Fruit fly (Drosophila melanogaster): ENCODE data around the gene Rhp.

DNA sequence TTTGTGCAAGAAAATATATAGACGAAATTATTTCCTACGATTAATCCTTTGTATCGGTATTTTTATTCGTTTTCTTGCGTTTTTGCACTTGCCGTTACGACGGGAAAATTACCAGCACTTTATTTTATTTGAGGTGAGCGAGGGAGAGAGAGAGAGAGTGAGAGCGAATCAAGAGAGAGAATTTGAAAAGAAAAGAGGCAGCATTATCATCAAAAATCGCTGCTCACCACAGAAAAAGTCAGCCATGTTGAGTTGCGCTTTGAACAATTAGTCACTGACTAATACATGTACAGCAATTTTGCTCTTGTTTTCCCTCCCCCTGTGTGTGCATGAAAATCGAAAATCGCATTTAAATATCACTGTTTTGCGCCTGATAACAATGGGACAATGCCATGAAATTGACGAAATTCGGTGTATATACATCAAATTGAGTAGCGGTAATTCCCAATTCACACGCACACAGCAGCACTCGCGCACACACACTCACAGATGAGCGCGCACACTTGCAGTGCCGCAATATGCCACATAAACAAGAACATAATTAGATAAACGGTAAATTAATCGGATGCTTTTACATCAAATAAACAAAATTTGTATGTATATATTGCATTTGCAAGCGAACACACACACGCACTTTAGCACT is 46.0 kb downstream of the Rhp start:
- TF ChIP-seq rn (GFP tag; IDR thresholded peaks at IDR 0.05) (no peak), EcR (GFP tag; optimal IDR thresholded peaks at IDR 0.05) (no peak), gl (tag; optimal IDR thresholded peaks at IDR 0.05) (peak; percentile 1), CG14655 (GFP tag; optimal IDR thresholded peaks at IDR 0.05) (no peak), CG10348 (GFP tag; IDR thresholded peaks at IDR 0.05) (no peak), CG32121 (GFP tag; IDR thresholded peaks at IDR 0.05) (no peak), CG34367 (tag; optimal IDR thresholded peaks at IDR 0.05) (no peak), CG4496 (GFP tag; IDR thresholded peaks at IDR 0.05) (0 out of 3 replicates have a peak, but pooled peaks have one; percentile 13), D1 (tag; optimal IDR thresholded peaks at IDR 0.05) (no peak)
